Worm (Caenorhabditis elegans): ENCODE measurements around the gene Y32H12A.7.
A peak's percentile ranks its signal among the peaks of the same experiment; 100 is the strongest.

Gene Y32H12A.7

ce11 chrIII:5343555-5343954 lies 41.7 kb downstream of the Y32H12A.7 start:
- TF ChIP-seq unc-62 (GFP tag; optimal IDR thresholded peaks at IDR 0.05) (no peak), efl-1 (optimal IDR thresholded peaks at IDR 0.05) (no peak), efl-1 (GFP tag; optimal IDR thresholded peaks at IDR 0.05 in 1 of 2) (peak in 1 of 2 experiments; percentile 65)

- TF ChIP-seq ztf-11 (tag; optimal IDR thresholded peaks at IDR 0.05) = no peak
- no peak for TF ChIP-seq elt-2 (tag; optimal IDR thresholded peaks at IDR 0.05)
- no peak for TF ChIP-seq unc-62 (GFP tag; optimal IDR thresholded peaks at IDR 0.05)
- TF ChIP-seq nhr-90 (tag; optimal IDR thresholded peaks at IDR 0.05; ENCODE audit: poor library complexity) = no peak
- TF ChIP-seq tlp-1 (tag; optimal IDR thresholded peaks at IDR 0.05) = no peak
- TF ChIP-seq mdl-1 (tag; optimal IDR thresholded peaks at IDR 0.05) = no peak
- TF ChIP-seq lin-15B (tag; optimal IDR thresholded peaks at IDR 0.05) = no peak
- no peak for TF ChIP-seq zip-4 (GFP tag; optimal IDR thresholded peaks at IDR 0.05)
- no peak for TF ChIP-seq ets-5 (GFP tag; IDR thresholded peaks at IDR 0.05)
- no peak for TF ChIP-seq egl-13 (tag; optimal IDR thresholded peaks at IDR 0.05)
- TF ChIP-seq nhr-84 (tag; optimal IDR thresholded peaks at IDR 0.05) = no peak
- no peak for TF ChIP-seq alr-1 (tag; optimal IDR thresholded peaks at IDR 0.05; ENCODE audit: borderline replicate concordance)
- TF ChIP-seq ceh-90 (tag; optimal IDR thresholded peaks at IDR 0.05) = no peak
Observed at ce11 chrIII:5341382-5341781, 43.8 kb downstream of the Y32H12A.7 start, which contains the start of gene ZK121.2. Gene ZK121.2 (plus strand): TSS chrIII:5341682.

- TF ChIP-seq zip-4 (GFP tag; optimal IDR thresholded peaks at IDR 0.05) (no peak), unc-98 (GFP tag; IDR thresholded peaks at IDR 0.05) (no peak), pax-3 (tag; optimal IDR thresholded peaks at IDR 0.05) (peak; percentile 24), dsc-1 (tag; optimal IDR thresholded peaks at IDR 0.05) (peak; percentile 80), lin-39 (tag; optimal IDR thresholded peaks at IDR 0.05) (no peak), fkh-8 (tag; optimal IDR thresholded peaks at IDR 0.05) (peak; percentile 65), Y116A8C.19 (tag; optimal IDR thresholded peaks at IDR 0.05; ENCODE audit: borderline replicate concordance) (no peak), lin-13 (GFP tag; optimal IDR thresholded peaks at IDR 0.05) (no peak), C04F5.9 (tag; optimal IDR thresholded peaks at IDR 0.05) (no peak)
Observed at ce11 chrIII:5340530-5340929, 44.7 kb downstream of the Y32H12A.7 start.

ce11 chrIII:5338787-5339186 lies 46.4 kb downstream of the Y32H12A.7 start:
- no peak for TF ChIP-seq fos-1 (tag; optimal IDR thresholded peaks at IDR 0.05)
- no peak for TF ChIP-seq xbp-1 (tag; optimal IDR thresholded peaks at IDR 0.05)
- no peak for TF ChIP-seq lin-35 (GFP tag; optimal IDR thresholded peaks at IDR 0.05)
- no peak for TF ChIP-seq nhr-76 (tag; optimal IDR thresholded peaks at IDR 0.05)
- TF ChIP-seq nhr-28 (tag; optimal IDR thresholded peaks at IDR 0.05) = no peak
- TF ChIP-seq ceh-63 (GFP tag; optimal IDR thresholded peaks at IDR 0.05) = no peak

ce11 chrIII:5334517-5335049 lies 50.6 kb downstream of the Y32H12A.7 start:
- TF ChIP-seq sup-37 (GFP tag; optimal IDR thresholded peaks at IDR 0.05) = no peak
- TF ChIP-seq efl-1 (optimal IDR thresholded peaks at IDR 0.05) = no peak
- peak in 1 of 2 experiments; percentile 87 for TF ChIP-seq efl-1 (GFP tag; optimal IDR thresholded peaks at IDR 0.05 in 1 of 2)
- peak; percentile 62 for TF ChIP-seq fkh-8 (tag; optimal IDR thresholded peaks at IDR 0.05)
- peak; percentile 20 for TF ChIP-seq nhr-71 (tag; optimal IDR thresholded peaks at IDR 0.05)
- TF ChIP-seq nhr-12 (tag; optimal IDR thresholded peaks at IDR 0.05) = no peak
- TF ChIP-seq rnt-1 (tag; optimal IDR thresholded peaks at IDR 0.05) = peak; percentile 23
- no peak for TF ChIP-seq irx-1 (tag; optimal IDR thresholded peaks at IDR 0.05)
- TF ChIP-seq jun-1 (tag; optimal IDR thresholded peaks at IDR 0.05) = no peak
